Fruit fly (Drosophila melanogaster) whole organism, embryonic: Measurements from ENCODE around the gene Gyc88E.
A peak's percentile ranks its signal among the peaks of the same experiment; 100 is the strongest.

Source experiments
- Aef1 ChIP-seq: fragments of 200-800 bp; sonication (Bioruptor generic); IDR thresholded peaks from 3 replicates; pipeline ENCODE4 v1.3.6; 2022; ENCODE audit warnings: missing biosample characterization, missing genetic modification characterization
- BEAF-32 ChIP-seq: fragments of 200-800 bp; sonication (Bioruptor generic); optimal IDR thresholded peaks from 3 replicates; lab custom pipeline; 2017; ENCODE audit warnings: missing biosample characterization, missing genetic modification characterization, mild to moderate bottlenecking, moderate library complexity, missing genetic modification reagents
- Blimp-1 ChIP-seq: fragments of 200-800 bp; sonication (Bioruptor generic); optimal IDR thresholded peaks from 3 replicates; lab custom pipeline; 2018; ENCODE audit warnings: missing biosample characterization, missing genetic modification characterization, mild to moderate bottlenecking, moderate library complexity, missing genetic modification reagents
- Bteb2 ChIP-seq: fragments of 200-800 bp; sonication (Bioruptor generic); optimal IDR thresholded peaks from 2 replicates; lab custom pipeline; 2016; ENCODE audit warnings: missing biosample characterization, missing genetic modification characterization
- CG10267 ChIP-seq: fragments of 200-800 bp; sonication (Bioruptor generic); optimal IDR thresholded peaks from 2 replicates; lab custom pipeline; 2018; ENCODE audit warnings: missing biosample characterization, mild to moderate bottlenecking, missing genetic modification characterization, moderate library complexity
- CG10979 ChIP-seq: fragments of 200-800 bp; sonication (Bioruptor generic); optimal IDR thresholded peaks from 2 replicates; lab custom pipeline; 2018; ENCODE audit warnings: missing biosample characterization, mild to moderate bottlenecking, missing genetic modification characterization, moderate library complexity
- CG11560 ChIP-seq: fragments of 200-800 bp; sonication (Bioruptor generic); IDR thresholded peaks from 3 replicates; pipeline ENCODE4 v1.3.6; 2022; ENCODE audit warnings: missing biosample characterization, missing genetic modification characterization
- CG13287 ChIP-seq: fragments of 200-800 bp; sonication (Bioruptor generic); IDR thresholded peaks from 2 replicates; pipeline ENCODE4 v1.3.6; 2022; ENCODE audit warnings: missing biosample characterization, missing genetic modification characterization; ENCODE audit not compliant: partially characterized antibody
- CG14014 ChIP-seq: fragments of 200-800 bp; sonication (Bioruptor generic); IDR thresholded peaks from 2 replicates; pipeline ENCODE4 v1.3.6; 2022; ENCODE audit warnings: missing biosample characterization, missing genetic modification characterization
- CG14710 ChIP-seq: fragments of 200-800 bp; sonication (Bioruptor generic); optimal IDR thresholded peaks from 3 replicates; lab custom pipeline; 2019; ENCODE audit warnings: missing biosample characterization, mild to moderate bottlenecking, missing genetic modification characterization, moderate library complexity
- CG15011 ChIP-seq: fragments of 200-800 bp; sonication (Bioruptor generic); optimal IDR thresholded peaks from 3 replicates; lab custom pipeline; 2018; ENCODE audit warnings: missing biosample characterization, mild to moderate bottlenecking, missing genetic modification characterization
- CG1603 ChIP-seq: fragments of 200-800 bp; sonication (Bioruptor generic); optimal IDR thresholded peaks from 2 replicates; lab custom pipeline; 2019; ENCODE audit warnings: missing biosample characterization, mild to moderate bottlenecking, missing genetic modification characterization, moderate library complexity
- CG17612 ChIP-seq: fragments of 200-800 bp; sonication (Bioruptor generic); IDR thresholded peaks from 2 replicates; pipeline ENCODE4 v1.3.6; 2022; ENCODE audit warnings: missing biosample characterization, missing genetic modification characterization
- CG2120 ChIP-seq: fragments of 200-800 bp; sonication (Bioruptor generic); optimal IDR thresholded peaks from 3 replicates; lab custom pipeline; 2016; ENCODE audit warnings: missing biosample characterization, missing genetic modification characterization
- CG34224 ChIP-seq: fragments of 200-800 bp; sonication (Bioruptor generic); IDR thresholded peaks from 3 replicates; pipeline ENCODE4 v1.3.6; 2022; ENCODE audit warnings: missing biosample characterization, missing genetic modification characterization; ENCODE audit not compliant: partially characterized antibody
- CG4282 ChIP-seq: fragments of 200-800 bp; sonication (Bioruptor generic); optimal IDR thresholded peaks from 2 replicates; lab custom pipeline; 2016; ENCODE audit warnings: missing biosample characterization, missing genetic modification characterization
- CG4328 ChIP-seq: fragments of 200-800 bp; sonication (Bioruptor generic); optimal IDR thresholded peaks from 3 replicates; lab custom pipeline; 2017; ENCODE audit warnings: missing biosample characterization, missing genetic modification reagents, missing genetic modification characterization
- CG4617 ChIP-seq: fragments of 200-800 bp; sonication (Bioruptor generic); optimal IDR thresholded peaks from 3 replicates; lab custom pipeline; 2016; ENCODE audit warnings: missing biosample characterization, missing genetic modification characterization, borderline replicate concordance
- CG6813 ChIP-seq: fragments of 200-800 bp; sonication (Bioruptor generic); optimal IDR thresholded peaks from 2 replicates; lab custom pipeline; 2017; ENCODE audit warnings: missing biosample characterization, missing genetic modification characterization, mild to moderate bottlenecking, moderate library complexity, missing genetic modification reagents
- CG9727 ChIP-seq: fragments of 200-800 bp; sonication (Bioruptor generic); optimal IDR thresholded peaks from 3 replicates; lab custom pipeline; 2017; ENCODE audit warnings: missing biosample characterization, mild to moderate bottlenecking, missing genetic modification characterization
- CG9932 ChIP-seq: fragments of 200-800 bp; sonication (Bioruptor generic); IDR thresholded peaks from 2 replicates; pipeline ENCODE4 v1.3.6; 2022; ENCODE audit warnings: missing biosample characterization, missing genetic modification characterization
- Dbx ChIP-seq: fragments of 200-800 bp; sonication (Bioruptor generic); IDR thresholded peaks from 3 replicates; pipeline ENCODE4 v1.3.6; 2022; ENCODE audit warnings: missing biosample characterization, missing genetic modification characterization
- Ets97D ChIP-seq: fragments of 200-800 bp; sonication (Bioruptor generic); optimal IDR thresholded peaks from 3 replicates; lab custom pipeline; 2016; ENCODE audit warnings: missing biosample characterization, missing genetic modification characterization
- Fer3 ChIP-seq: fragments of 200-800 bp; sonication (Bioruptor generic); optimal IDR thresholded peaks from 2 replicates; lab custom pipeline; 2018; ENCODE audit warnings: missing biosample characterization, mild to moderate bottlenecking, missing genetic modification characterization, moderate library complexity
- HLH54F ChIP-seq: fragments of 200-800 bp; sonication (Bioruptor generic); optimal IDR thresholded peaks from 3 replicates; lab custom pipeline; 2016; ENCODE audit warnings: missing biosample characterization, missing genetic modification characterization
- Hr39 ChIP-seq: fragments of >200 bp; optimal IDR thresholded peaks from 2 replicates; lab custom pipeline; 2017
- Kr ChIP-seq: fragments of 200-800 bp; sonication (Bioruptor generic); optimal IDR thresholded peaks from 2 replicates; lab custom pipeline; 2017; ENCODE audit warnings: missing biosample characterization, mild to moderate bottlenecking, missing genetic modification characterization
- NFAT ChIP-seq: fragments of 200-800 bp; sonication (Bioruptor generic); IDR thresholded peaks from 2 replicates; pipeline ENCODE4 v1.3.6; 2022; ENCODE audit warnings: missing biosample characterization, missing genetic modification characterization
- Spps ChIP-seq: fragments of 200-800 bp; sonication (Bioruptor generic); optimal IDR thresholded peaks from 2 replicates; lab custom pipeline; 2018; ENCODE audit warnings: missing biosample characterization, mild to moderate bottlenecking, missing genetic modification characterization
- ab ChIP-seq: fragments of 200-800 bp; sonication (Bioruptor generic); optimal IDR thresholded peaks from 2 replicates; lab custom pipeline; 2016; ENCODE audit warnings: missing biosample characterization, missing genetic modification characterization
- chm ChIP-seq: fragments of 200-800 bp; sonication (Bioruptor generic); IDR thresholded peaks from 2 replicates; pipeline ENCODE4 v1.3.6; 2022; ENCODE audit warnings: missing biosample characterization, missing genetic modification characterization
- ems ChIP-seq: fragments of 200-800 bp; sonication (Bioruptor generic); optimal IDR thresholded peaks from 3 replicates; lab custom pipeline; 2016; ENCODE audit warnings: missing biosample characterization, missing genetic modification characterization
- eyg ChIP-seq: fragments of 200-800 bp; sonication (Bioruptor generic); optimal IDR thresholded peaks from 3 replicates; lab custom pipeline; 2016; ENCODE audit warnings: missing biosample characterization, missing genetic modification characterization
- fu2 ChIP-seq: fragments of 200-800 bp; sonication (Bioruptor generic); optimal IDR thresholded peaks from 2 replicates; lab custom pipeline; 2016; ENCODE audit warnings: missing biosample characterization, missing genetic modification characterization
- gce ChIP-seq: fragments of 200-800 bp; sonication (Bioruptor generic); IDR thresholded peaks from 3 replicates; pipeline ENCODE4 v1.3.6; 2022; ENCODE audit warnings: missing biosample characterization, missing genetic modification characterization
- inv ChIP-seq: fragments of 200-800 bp; sonication (Bioruptor generic); IDR thresholded peaks from 2 replicates; pipeline ENCODE4 v1.3.6; 2022; ENCODE audit warnings: missing biosample characterization, missing genetic modification characterization; ENCODE audit not compliant: partially characterized antibody
- jigr1 ChIP-seq: fragments of 200-800 bp; sonication (Bioruptor generic); IDR thresholded peaks from 3 replicates; pipeline ENCODE4 v1.3.6; 2022; ENCODE audit warnings: missing biosample characterization, missing genetic modification characterization
- lab ChIP-seq: fragments of 200-800 bp; sonication (Bioruptor generic); optimal IDR thresholded peaks from 3 replicates; lab custom pipeline; 2017; ENCODE audit warnings: missing biosample characterization, missing genetic modification characterization, mild to moderate bottlenecking, moderate library complexity, missing genetic modification reagents
- maf-S ChIP-seq: fragments of 200-800 bp; sonication (Bioruptor generic); optimal IDR thresholded peaks from 2 replicates; lab custom pipeline; 2016; ENCODE audit warnings: missing biosample characterization, missing genetic modification characterization
- pfk ChIP-seq: fragments of 200-800 bp; sonication (Bioruptor generic); optimal IDR thresholded peaks from 2 replicates; lab custom pipeline; 2018; ENCODE audit warnings: missing biosample characterization, mild to moderate bottlenecking, missing genetic modification characterization, moderate library complexity
- pzg ChIP-seq: fragments of 200-800 bp; sonication (Bioruptor generic); optimal IDR thresholded peaks from 3 replicates; lab custom pipeline; 2018; ENCODE audit warnings: missing biosample characterization, mild to moderate bottlenecking, missing genetic modification characterization, moderate library complexity
- sd ChIP-seq: fragments of 200-800 bp; sonication (Bioruptor generic); optimal IDR thresholded peaks from 3 replicates; lab custom pipeline; 2018; ENCODE audit warnings: missing biosample characterization, mild to moderate bottlenecking, missing genetic modification characterization, moderate library complexity
- sens-2 ChIP-seq: fragments of 200-800 bp; sonication (Bioruptor generic); IDR thresholded peaks from 2 replicates; pipeline ENCODE4 v1.3.6; 2022; ENCODE audit warnings: missing biosample characterization, missing genetic modification characterization
- sna ChIP-seq: fragments of 200-800 bp; sonication (Bioruptor generic); IDR thresholded peaks from 2 replicates; pipeline ENCODE4 v1.3.6; 2022; ENCODE audit warnings: missing biosample characterization, missing genetic modification characterization; ENCODE audit not compliant: partially characterized antibody
- sob ChIP-seq: fragments of 200-800 bp; sonication (Bioruptor generic); IDR thresholded peaks from 2 replicates; pipeline ENCODE4 v1.3.6; 2022; ENCODE audit warnings: missing biosample characterization, missing genetic modification characterization
- tll ChIP-seq, 2 experiments: fragments of 200-800 bp in 1 of 2; fragments of >200 bp in 1 of 2; sonication (Bioruptor generic) in 1 of 2; optimal IDR thresholded peaks; 2 replicates each; lab custom pipeline; 2017 to 2019; ENCODE audit warnings: missing biosample characterization in 2 of 2, missing genetic modification characterization in 2 of 2, mild to moderate bottlenecking in 1 of 2, moderate library complexity in 1 of 2
- wek ChIP-seq: fragments of 200-800 bp; sonication (Bioruptor generic); optimal IDR thresholded peaks from 3 replicates; lab custom pipeline; 2018; ENCODE audit warnings: missing biosample characterization, mild to moderate bottlenecking, missing genetic modification characterization, moderate library complexity

Gyc88E gene

DNA sequence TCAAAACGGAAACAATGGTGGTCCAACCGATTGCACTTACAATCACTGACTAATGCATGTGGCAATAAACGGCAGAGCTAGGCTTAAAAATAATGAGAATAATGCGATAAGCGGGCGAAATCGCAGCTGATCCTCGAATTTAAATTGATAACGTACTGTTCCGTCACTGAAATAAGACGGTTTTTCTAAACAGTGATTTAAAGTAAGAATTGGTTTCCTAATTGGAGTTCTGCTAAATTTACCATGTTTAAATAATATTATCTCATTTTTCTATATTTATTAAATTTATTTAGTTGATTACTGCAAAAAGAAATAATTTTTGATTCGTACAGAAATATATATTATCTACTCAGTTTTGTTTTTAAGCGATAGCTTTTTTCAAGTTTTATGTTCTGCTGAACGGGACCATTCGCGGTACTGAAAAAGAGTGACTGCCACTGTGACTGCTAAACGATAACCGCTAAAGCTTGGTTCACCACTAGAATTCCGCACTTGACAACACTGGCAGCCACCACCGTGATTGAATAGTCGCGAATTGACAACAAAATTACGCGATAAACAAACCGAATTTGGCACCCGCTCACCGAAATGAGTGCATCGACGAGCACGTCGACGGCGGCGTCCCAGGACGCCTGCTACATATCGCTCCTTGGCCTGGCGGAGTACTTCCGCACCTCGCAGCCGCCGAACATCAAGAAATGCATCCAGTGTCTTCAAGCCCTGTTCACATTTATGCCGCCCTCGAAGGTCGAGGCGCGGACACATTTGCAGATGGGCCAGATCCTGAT is 58.7 kb downstream of the Gyc88E start, which contains the start of the genes Spn88Eb and Mau2 (continued):
- peak; percentile 53 for TF ChIP-seq Fer3 (tag; lab: Kevin White, UChicago)
- TF ChIP-seq chm (GFP tag; lab: Robert Waterston, UW), result peak; percentile 52; the same call in 1 of the 2 replicates
- no peak for TF ChIP-seq Hr39 (lab: Kevin White, UChicago)
- TF ChIP-seq maf-S (GFP tag; lab: Kevin White, UChicago), result peak; percentile 53
- peak; percentile 74 for TF ChIP-seq CG4617 (GFP tag; lab: Kevin White, UChicago)
- no peak for TF ChIP-seq sd
- 0 out of 3 replicates have a peak, but pooled peaks have one; percentile 47 for TF ChIP-seq CG11560
- no peak for TF ChIP-seq tll (GFP tag; optimal IDR thresholded peaks at IDR 0.05; lab: Kevin White, UChicago)
- TF ChIP-seq lab, result no peak
- TF ChIP-seq ab (GFP tag; lab: Kevin White, UChicago), result no peak
- peak; percentile 94 for TF ChIP-seq CG10267
- TF ChIP-seq NFAT (GFP tag; lab: Robert Waterston, UW), result peak; percentile 90
- TF ChIP-seq CG13287 (GFP tag; lab: Robert Waterston, UW), result peak; percentile 79
- TF ChIP-seq CG14014 (GFP tag; lab: Robert Waterston, UW), result peak; percentile 36
- no peak for TF ChIP-seq CG6813 (GFP tag; lab: Kevin White, UChicago)
- TF ChIP-seq CG15011 (GFP tag; lab: Kevin White, UChicago), result no peak
- TF ChIP-seq sob (GFP tag; lab: Robert Waterston, UW), result peak; percentile 94
- no peak for TF ChIP-seq Kr
- TF ChIP-seq sna (GFP tag; lab: Robert Waterston, UW), result peak; percentile 56; the same call in 1 of the 2 replicates
- TF ChIP-seq sens-2 (GFP tag; lab: Robert Waterston, UW), result peak; percentile 40; the same call in 1 of the 2 replicates
- peak; percentile 48 for TF ChIP-seq CG9727 (GFP tag; lab: Kevin White, UChicago)
- peak; percentile 64 for TF ChIP-seq HLH54F (GFP tag; lab: Kevin White, UChicago)
- TF ChIP-seq, all 482 proteins: peak for 298

DNA sequence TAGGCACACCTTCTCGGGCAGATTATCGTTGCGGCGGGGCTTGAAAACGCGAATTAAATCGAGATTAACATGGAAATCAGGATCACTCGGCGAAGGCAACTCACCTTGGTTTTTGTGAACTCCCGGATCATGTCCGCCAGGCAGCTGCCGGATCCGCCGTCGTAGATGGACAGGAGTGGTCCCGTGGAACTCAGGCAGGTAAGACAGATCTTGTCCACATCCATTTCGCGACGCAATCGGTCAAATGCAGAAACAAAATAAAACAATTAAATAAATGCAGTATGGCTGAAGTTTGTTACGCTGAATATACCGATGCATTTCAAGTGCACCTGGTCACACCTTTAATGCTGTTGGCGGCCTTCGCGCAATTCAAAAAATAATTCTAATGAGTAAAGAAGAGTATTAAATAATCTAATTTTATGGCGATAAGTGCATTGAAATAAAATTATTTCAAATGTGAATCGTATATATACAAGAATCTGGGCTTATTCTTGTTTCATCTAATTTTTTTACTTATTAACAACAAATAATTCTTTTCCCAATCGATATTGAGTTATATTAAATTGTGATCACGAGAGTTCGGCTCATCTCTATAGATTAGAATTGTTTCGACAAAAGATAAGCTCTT is 63.3 kb downstream of the Gyc88E start, which contains the start of the genes CG6654 and CG4210:
TSS of gene CG6654 (minus strand) at position 297 of the 628 bp plus-strand sequence.
TSS of gene CG4210 (plus strand) at position 613 of the 628 bp plus-strand sequence.
- no peak for TF ChIP-seq eyg
- peak; percentile 50 for TF ChIP-seq CG1603 (tag; lab: Kevin White, UChicago)
- TF ChIP-seq wek (GFP tag; lab: Kevin White, UChicago), result no peak
- TF ChIP-seq gce (GFP tag; lab: Robert Waterston, UW), result no peak
- no peak for TF ChIP-seq CG4282 (GFP tag; lab: Kevin White, UChicago)
- TF ChIP-seq CG10979 (tag; lab: Kevin White, UChicago), result peak; percentile 1
- TF ChIP-seq CG9932, result peak; percentile 54
- no peak for TF ChIP-seq Blimp-1 (GFP tag; lab: Kevin White, UChicago)
- peak; percentile 28 for TF ChIP-seq CG4328 (GFP tag; lab: Kevin White, UChicago)
- TF ChIP-seq pfk, result no peak
- TF ChIP-seq jigr1, result no peak
- TF ChIP-seq Dbx (GFP tag; lab: Robert Waterston, UW), result 0 out of 3 replicates have a peak, but pooled peaks have one; percentile 15
- TF ChIP-seq Ets97D, result peak; percentile 44
- peak; percentile 61 for TF ChIP-seq CG14710 (tag; lab: Kevin White, UChicago)
- TF ChIP-seq Aef1, result no peak
- peak; percentile 37; the same call in 1 of the 2 replicates for TF ChIP-seq inv (GFP tag; lab: Robert Waterston, UW)
- TF ChIP-seq CG34224 (GFP tag; lab: Robert Waterston, UW), result peak; percentile 77
- no peak for TF ChIP-seq fu2 (GFP tag; lab: Kevin White, UChicago)
- peak; percentile 67 for TF ChIP-seq pzg (GFP tag; lab: Kevin White, UChicago)
- peak; percentile 1 for TF ChIP-seq CG9727 (GFP tag; lab: Kevin White, UChicago)
- TF ChIP-seq BEAF-32 (GFP tag; lab: Kevin White, UChicago), result peak; percentile 78
- TF ChIP-seq Bteb2 (GFP tag; lab: Kevin White, UChicago), result no peak
- TF ChIP-seq Spps (tag; lab: Kevin White, UChicago), result no peak
- TF ChIP-seq CG2120, result peak; percentile 53
- no peak for TF ChIP-seq CG17612
- no peak for TF ChIP-seq ems (GFP tag; lab: Kevin White, UChicago)
